Worm (Caenorhabditis elegans): ENCODE data around the gene hmit-1.3.

ce11 chrIII:3509908-3510307 lies 9.5 kb downstream of the hmit-1.3 start, which contains the start of the genes M01F1.4 and mrpl-35:
- TF ChIP-seq dmd-8 (GFP tag; IDR thresholded peaks at IDR 0.05) = no peak
- no peak for TF ChIP-seq fos-1 (tag; optimal IDR thresholded peaks at IDR 0.05)

Data from whole organism, L4 larva.